Worm (Caenorhabditis elegans) whole organism, L3 larva: Measurements from ENCODE around the gene arrd-15.

ENCODE experiments used
- aly-2 ChIP-seq: fragments of 150-350 bp; optimal IDR thresholded peaks from 2 replicates; lab custom pipeline; 2014; ENCODE audit warnings: missing biosample characterization, missing genetic modification characterization
- nfya-1 ChIP-seq: sonication (generic microtip); optimal IDR thresholded peaks from 2 replicates; lab custom pipeline; 2017; ENCODE audit warnings: missing genetic modification characterization, mild to moderate bottlenecking, missing compliant biosample characterization, antibody characterized with exemption, moderate library complexity; ENCODE audit not compliant: insufficient read depth
- nhr-237 ChIP-seq: fragments of 150-350 bp; optimal IDR thresholded peaks from 2 replicates; lab custom pipeline; 2014; ENCODE audit warnings: missing biosample characterization, missing genetic modification characterization

DNA sequence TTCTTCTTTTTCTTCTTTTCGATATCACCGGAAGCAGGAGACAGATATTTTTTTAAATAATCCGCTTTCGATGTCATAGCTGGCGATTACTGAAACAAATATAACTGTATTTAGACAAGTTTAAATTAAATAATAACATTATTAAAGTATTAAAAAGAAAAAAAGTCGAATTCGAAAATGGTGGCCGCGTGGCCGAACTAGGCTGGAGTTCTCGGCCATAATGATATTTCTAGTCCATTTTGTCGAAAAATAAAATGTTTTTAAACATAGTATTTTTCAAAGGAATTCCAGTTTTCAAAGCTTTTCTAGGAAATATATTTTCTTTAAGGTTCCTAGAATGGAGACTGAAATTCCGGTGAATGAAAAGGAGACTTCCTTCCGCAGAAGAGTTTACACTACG is 37.8 kb downstream of the arrd-15 start, which contains the start of the genes bud-13 and rpap-2:
- peak; percentile 12 for TF ChIP-seq nfya-1 (tag; lab: Kevin White, UChicago)
- no peak for TF ChIP-seq nhr-237
- TF ChIP-seq aly-2 (tag; lab: Kevin White, UChicago) = no peak
